Fruit fly (Drosophila melanogaster) whole organism, embryonic: ENCODE measurements around the gene cry.

ENCODE experiments used
- Bgb ChIP-seq: fragments of 200-800 bp; sonication (Bioruptor generic); IDR thresholded peaks from 2 replicates; pipeline ENCODE4 v1.3.6; 2022; ENCODE audit warnings: missing biosample characterization, missing genetic modification characterization; ENCODE audit not compliant: partially characterized antibody
- CG14050 ChIP-seq: fragments of 200-800 bp; sonication (Bioruptor generic); IDR thresholded peaks from 3 replicates; pipeline ENCODE4 v1.3.6; 2022; ENCODE audit warnings: missing biosample characterization, missing genetic modification characterization
- CG14860 ChIP-seq: fragments of 200-800 bp; sonication (Bioruptor generic); IDR thresholded peaks from 3 replicates; pipeline ENCODE4 v1.3.6; 2022; ENCODE audit warnings: missing biosample characterization, missing genetic modification characterization; ENCODE audit not compliant: partially characterized antibody
- CG16813 ChIP-seq: fragments of 200-800 bp; sonication (Bioruptor generic); IDR thresholded peaks from 3 replicates; pipeline ENCODE4 v1.3.6; 2022; ENCODE audit warnings: missing biosample characterization, missing genetic modification characterization; ENCODE audit not compliant: partially characterized antibody
- CG17186 ChIP-seq: fragments of 200-800 bp; sonication (Bioruptor generic); optimal IDR thresholded peaks from 3 replicates; lab custom pipeline; 2017; ENCODE audit warnings: missing biosample characterization, missing genetic modification reagents, missing genetic modification characterization
- CG17328 ChIP-seq: fragments of 200-800 bp; sonication (Bioruptor generic); IDR thresholded peaks from 2 replicates; pipeline ENCODE4 v1.3.6; 2022; ENCODE audit warnings: missing biosample characterization, missing genetic modification characterization
- CG17568 ChIP-seq: fragments of 200-800 bp; sonication (Bioruptor generic); optimal IDR thresholded peaks from 2 replicates; lab custom pipeline; 2018; ENCODE audit warnings: missing biosample characterization, mild to moderate bottlenecking, missing genetic modification characterization, moderate library complexity
- CG2199 ChIP-seq: fragments of 200-800 bp; sonication (Bioruptor generic); IDR thresholded peaks from 3 replicates; pipeline ENCODE4 v1.3.6; 2022; ENCODE audit warnings: missing biosample characterization, missing genetic modification characterization
- CG42726 ChIP-seq: fragments of 200-800 bp; sonication (Bioruptor generic); IDR thresholded peaks from 2 replicates; pipeline ENCODE4 v1.3.6; 2022; ENCODE audit warnings: missing biosample characterization, missing genetic modification characterization; ENCODE audit not compliant: partially characterized antibody
- CG6272 ChIP-seq: fragments of 200-800 bp; sonication (Bioruptor generic); IDR thresholded peaks from 2 replicates; pipeline ENCODE4 v1.3.6; 2022; ENCODE audit warnings: missing biosample characterization, missing genetic modification characterization
- CG6791 ChIP-seq: fragments of 200-800 bp; sonication (Bioruptor generic); IDR thresholded peaks from 3 replicates; pipeline ENCODE4 v1.3.6; 2022; ENCODE audit warnings: missing biosample characterization, missing genetic modification characterization; ENCODE audit not compliant: partially characterized antibody
- CG7963 ChIP-seq: fragments of 200-800 bp; sonication (Bioruptor generic); IDR thresholded peaks from 3 replicates; pipeline ENCODE4 v1.3.6; 2022; ENCODE audit warnings: missing biosample characterization, missing genetic modification characterization; ENCODE audit not compliant: partially characterized antibody
- CTCF ChIP-seq: fragments of 200-800 bp; sonication (Bioruptor generic); optimal IDR thresholded peaks from 2 replicates; lab custom pipeline; 2017; ENCODE audit warnings: missing biosample characterization, mild to moderate bottlenecking, missing genetic modification characterization, moderate library complexity
- ERR ChIP-seq: fragments of 200-800 bp; sonication (Bioruptor generic); optimal IDR thresholded peaks from 2 replicates; lab custom pipeline; 2016; ENCODE audit warnings: missing biosample characterization, missing genetic modification characterization
- Ets65A ChIP-seq: fragments of 200-800 bp; sonication (Bioruptor generic); peaks from one replicate; lab custom pipeline; 2016; ENCODE audit warnings: missing biosample characterization, missing genetic modification characterization
- HLH4C ChIP-seq: fragments of 200-800 bp; sonication (Bioruptor generic); IDR thresholded peaks from 3 replicates; pipeline ENCODE4 v1.3.6; 2022; ENCODE audit warnings: missing biosample characterization, missing genetic modification characterization; ENCODE audit not compliant: partially characterized antibody
- Max ChIP-seq: fragments of 200-800 bp; sonication (Bioruptor generic); optimal IDR thresholded peaks from 2 replicates; lab custom pipeline; 2016; ENCODE audit warnings: missing biosample characterization, mild to moderate bottlenecking, missing genetic modification characterization
- Meics ChIP-seq: fragments of 200-800 bp; sonication (Bioruptor generic); optimal IDR thresholded peaks from 2 replicates; lab custom pipeline; 2017; ENCODE audit warnings: missing biosample characterization, mild to moderate bottlenecking, missing genetic modification characterization
- Opbp ChIP-seq: fragments of 200-800 bp; sonication (Bioruptor generic); IDR thresholded peaks from 3 replicates; pipeline ENCODE4 v1.3.6; 2022; ENCODE audit warnings: missing biosample characterization, missing genetic modification characterization; ENCODE audit not compliant: partially characterized antibody
- Optix ChIP-seq: fragments of 200-800 bp; sonication (Bioruptor generic); IDR thresholded peaks from 3 replicates; pipeline ENCODE4 v1.3.6; 2022; ENCODE audit warnings: missing biosample characterization, missing genetic modification characterization
- Pdp1 ChIP-seq, 2 experiments: fragments of 200-800 bp; sonication (Bioruptor generic); optimal IDR thresholded peaks; 3 replicates each; lab custom pipeline; 2016; ENCODE audit warnings: missing biosample characterization in 2 of 2, missing genetic modification characterization in 2 of 2, mild to moderate bottlenecking in 1 of 2, moderate library complexity in 1 of 2
- Scr ChIP-seq: fragments of 200-800 bp; sonication (Bioruptor generic); IDR thresholded peaks from 2 replicates; pipeline ENCODE4 v1.3.6; 2022; ENCODE audit warnings: missing biosample characterization, missing genetic modification characterization; ENCODE audit not compliant: partially characterized antibody
- Side ChIP-seq: fragments of 200-800 bp; sonication (Bioruptor generic); optimal IDR thresholded peaks from 2 replicates; lab custom pipeline; 2016; ENCODE audit warnings: missing biosample characterization, missing genetic modification characterization
- amos ChIP-seq: fragments of 200-800 bp; sonication (Bioruptor generic); IDR thresholded peaks from 2 replicates; pipeline ENCODE4 v1.3.6; 2022; ENCODE audit warnings: missing biosample characterization, missing genetic modification characterization; ENCODE audit not compliant: partially characterized antibody
- ase ChIP-seq: fragments of 200-800 bp; sonication (Bioruptor generic); IDR thresholded peaks from 3 replicates; pipeline ENCODE4 v1.3.6; 2022; ENCODE audit warnings: missing biosample characterization, missing genetic modification characterization
- ato ChIP-seq: fragments of 200-800 bp; sonication (Bioruptor generic); IDR thresholded peaks from 2 replicates; pipeline ENCODE4 v1.3.6; 2022; ENCODE audit warnings: missing biosample characterization, missing genetic modification characterization; ENCODE audit not compliant: partially characterized antibody
- bbx ChIP-seq: fragments of 200-800 bp; sonication (Bioruptor generic); IDR thresholded peaks from 2 replicates; pipeline ENCODE4 v1.3.6; 2022; ENCODE audit warnings: missing biosample characterization, missing genetic modification characterization; ENCODE audit not compliant: partially characterized antibody
- chinmo ChIP-seq: fragments of 200-800 bp; sonication (Bioruptor generic); IDR thresholded peaks from 4 replicates; pipeline ENCODE4 v1.3.6; 2022; ENCODE audit warnings: missing biosample characterization, missing genetic modification characterization; ENCODE audit not compliant: partially characterized antibody
- gfzf ChIP-seq: fragments of 200-800 bp; sonication (Bioruptor generic); optimal IDR thresholded peaks from 2 replicates; lab custom pipeline; 2016; ENCODE audit warnings: missing biosample characterization, mild to moderate bottlenecking, missing genetic modification characterization, moderate library complexity
- gsb ChIP-seq: fragments of 200-800 bp; sonication (Bioruptor generic); IDR thresholded peaks from 2 replicates; pipeline ENCODE4 v1.3.6; 2022; ENCODE audit warnings: missing biosample characterization, missing genetic modification characterization
- hb ChIP-seq: fragments of 200-800 bp; sonication (Bioruptor generic); IDR thresholded peaks from 3 replicates; pipeline ENCODE4 v1.3.6; 2022; ENCODE audit warnings: missing biosample characterization, missing genetic modification characterization; ENCODE audit not compliant: partially characterized antibody
- inv ChIP-seq: fragments of 200-800 bp; sonication (Bioruptor generic); IDR thresholded peaks from 2 replicates; pipeline ENCODE4 v1.3.6; 2022; ENCODE audit warnings: missing biosample characterization, missing genetic modification characterization; ENCODE audit not compliant: partially characterized antibody
- jumu ChIP-seq: fragments of 200-800 bp; sonication (Bioruptor generic); optimal IDR thresholded peaks from 3 replicates; lab custom pipeline; 2016; ENCODE audit warnings: missing biosample characterization, missing genetic modification characterization
- knrl ChIP-seq: fragments of 200-800 bp; sonication (Bioruptor generic); IDR thresholded peaks from 3 replicates; pipeline ENCODE4 v1.3.6; 2022; ENCODE audit warnings: missing biosample characterization, missing genetic modification characterization; ENCODE audit not compliant: partially characterized antibody
- mld ChIP-seq: fragments of 200-800 bp; sonication (Bioruptor generic); IDR thresholded peaks from 3 replicates; pipeline ENCODE4 v1.3.6; 2022; ENCODE audit warnings: missing biosample characterization, missing genetic modification characterization; ENCODE audit not compliant: partially characterized antibody
- nerfin-2 ChIP-seq: fragments of 200-800 bp; sonication (Bioruptor generic); IDR thresholded peaks from 2 replicates; pipeline ENCODE4 v1.3.6; 2022; ENCODE audit warnings: missing biosample characterization, missing genetic modification characterization; ENCODE audit not compliant: partially characterized antibody
- sens ChIP-seq: fragments of 200-800 bp; sonication (Bioruptor generic); peaks from one replicate; lab custom pipeline; 2016; ENCODE audit warnings: missing biosample characterization, missing genetic modification characterization
- stwl ChIP-seq: fragments of 200-800 bp; sonication (Bioruptor generic); optimal IDR thresholded peaks from 3 replicates; lab custom pipeline; 2018; ENCODE audit warnings: missing biosample characterization, mild to moderate bottlenecking, missing genetic modification characterization, moderate library complexity
- tll ChIP-seq, 2 experiments: fragments of 200-800 bp in 1 of 2; fragments of >200 bp in 1 of 2; sonication (Bioruptor generic) in 1 of 2; optimal IDR thresholded peaks; 2 replicates each; lab custom pipeline; 2017 to 2019; ENCODE audit warnings: missing biosample characterization in 2 of 2, missing genetic modification characterization in 2 of 2, mild to moderate bottlenecking in 1 of 2, moderate library complexity in 1 of 2
- tna ChIP-seq: fragments of 200-800 bp; sonication (Bioruptor generic); IDR thresholded peaks from 2 replicates; pipeline ENCODE4 v1.3.6; 2022; ENCODE audit warnings: missing biosample characterization, missing genetic modification characterization; ENCODE audit not compliant: partially characterized antibody
- ttk ChIP-seq: fragments of 200-800 bp; sonication (Bioruptor generic); IDR thresholded peaks from 2 replicates; pipeline ENCODE4 v2.1.2; 2022; ENCODE audit warnings: missing biosample characterization, missing genetic modification characterization
- twi ChIP-seq: fragments of 200-800 bp; optimal IDR thresholded peaks from 2 replicates; lab custom pipeline; 2019; ENCODE audit warnings: missing biosample characterization, mild to moderate bottlenecking, missing genetic modification characterization, moderate library complexity
- vnd ChIP-seq: fragments of 200-800 bp; sonication (Bioruptor generic); IDR thresholded peaks from 3 replicates; pipeline ENCODE4 v1.3.6; 2022; ENCODE audit warnings: missing biosample characterization, missing genetic modification characterization; ENCODE audit not compliant: partially characterized antibody

cry gene

DNA sequence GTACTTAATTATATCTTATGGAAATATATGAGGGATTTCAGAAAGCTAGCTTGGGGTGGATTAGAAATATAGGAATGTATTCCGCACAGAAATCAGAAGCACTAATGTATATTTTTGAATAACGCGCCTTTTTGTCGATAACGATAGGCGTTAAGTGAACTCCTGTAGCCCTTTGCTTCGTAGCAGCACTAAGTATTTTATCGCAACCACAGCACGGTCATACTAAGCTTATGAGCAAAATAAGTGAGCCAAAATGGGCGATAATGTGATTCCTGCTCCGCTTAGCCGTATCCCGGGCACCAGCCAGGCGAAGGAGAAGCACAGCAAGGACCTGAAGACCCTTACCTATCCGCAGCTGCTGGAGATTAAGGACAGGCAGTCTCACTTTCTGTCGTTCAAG lies 17.3 kb downstream of the cry start, which contains the start of the genes CG5250 and Polr2M (continued):
- TF ChIP-seq CG17186 = peak; percentile 45
- TF ChIP-seq Max = no peak

DNA sequence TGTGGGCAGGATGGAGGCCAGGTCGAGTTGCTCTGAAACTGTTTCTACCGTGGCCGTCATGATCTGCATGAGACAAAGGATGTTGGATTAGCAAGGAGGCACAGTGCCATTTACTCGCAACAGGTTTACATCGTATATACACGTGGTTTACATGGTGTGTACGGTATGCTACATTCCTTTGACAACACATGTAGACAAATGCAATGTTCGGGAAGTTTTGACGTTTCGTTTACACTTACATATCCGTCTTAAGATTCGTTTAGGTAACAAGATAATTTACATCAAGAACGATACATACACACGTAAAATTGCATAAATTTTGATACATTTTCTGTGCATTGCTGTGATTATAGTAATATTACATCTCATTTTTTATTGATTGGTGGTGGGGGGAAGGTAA lies 27.0 kb downstream of the cry start:
- TF ChIP-seq gsb (GFP tag; lab: Robert Waterston, UW) = no peak
- TF ChIP-seq stwl = peak; percentile 31
- TF ChIP-seq ato = 0 out of 2 replicates have a peak, but pooled peaks have one; percentile 22
- TF ChIP-seq CG16813 (GFP tag; lab: Robert Waterston, UW) = peak; percentile 81
- no peak for TF ChIP-seq CG17328
- TF ChIP-seq HLH4C (GFP tag; lab: Robert Waterston, UW) = peak; percentile 64
- TF ChIP-seq CG14050 = no peak
- peak; percentile 39; the same call in 1 of the 2 replicates for TF ChIP-seq nerfin-2 (GFP tag; lab: Robert Waterston, UW)
- TF ChIP-seq inv (GFP tag; lab: Robert Waterston, UW) = peak; percentile 50; the same call in 1 of the 2 replicates
- peak; percentile 69 for TF ChIP-seq CTCF (GFP tag; lab: Kevin White, UChicago)
- no peak for TF ChIP-seq ttk (GFP tag; lab: Robert Waterston, UW)
- no peak for TF ChIP-seq Meics (GFP tag; lab: Kevin White, UChicago)
- no peak for TF ChIP-seq CG17568 (GFP tag; lab: Kevin White, UChicago)
- peak; percentile 73 for TF ChIP-seq CG7963 (GFP tag; lab: Robert Waterston, UW)
- TF ChIP-seq CG2199 = peak; percentile 83
- peak; percentile 84 for TF ChIP-seq Bgb
- TF ChIP-seq tll (GFP tag; optimal IDR thresholded peaks at IDR 0.05; lab: Kevin White, UChicago) = peak in 1 of 2 experiments; percentile 20
- TF ChIP-seq jumu (GFP tag; lab: Kevin White, UChicago) = no peak
- peak; percentile 82 for TF ChIP-seq hb (GFP tag; lab: Robert Waterston, UW)
- no peak for TF ChIP-seq ase (GFP tag; lab: Robert Waterston, UW)
- peak; percentile 22 for TF ChIP-seq Side (GFP tag; lab: Kevin White, UChicago)
- TF ChIP-seq Optix = no peak
- no peak for TF ChIP-seq ERR (GFP tag; lab: Kevin White, UChicago)
- TF ChIP-seq Pdp1 (GFP tag; optimal IDR thresholded peaks at IDR 0.05; lab: Kevin White, UChicago) = peak in 1 of 2 experiments; percentile 25
- TF ChIP-seq CG6272 (GFP tag; lab: Robert Waterston, UW) = 0 out of 2 replicates have a peak, but pooled peaks have one; percentile 7
- 0 out of 4 replicates have a peak, but pooled peaks have one; percentile 22 for TF ChIP-seq chinmo (GFP tag; lab: Robert Waterston, UW)
- peak; percentile 65; the same call in 1 of the 3 replicates for TF ChIP-seq mld (GFP tag; lab: Robert Waterston, UW)
- peak; percentile 66 for TF ChIP-seq bbx
- peak; percentile 80 for TF ChIP-seq amos (GFP tag; lab: Robert Waterston, UW)
- peak; percentile 83 for TF ChIP-seq CG14860 (GFP tag; lab: Robert Waterston, UW)
- no peak for TF ChIP-seq twi (tag; lab: Kevin White, UChicago)
- TF ChIP-seq gfzf (GFP tag; lab: Kevin White, UChicago) = no peak
- TF ChIP-seq CG42726 (GFP tag; lab: Robert Waterston, UW) = peak; percentile 63; the same call in 1 of the 2 replicates
- peak; percentile 56 for TF ChIP-seq sens (GFP tag; lab: Kevin White, UChicago)
- peak; percentile 84 for TF ChIP-seq vnd
- 0 out of 2 replicates have a peak, but pooled peaks have one; percentile 40 for TF ChIP-seq tna (GFP tag; lab: Robert Waterston, UW)
- TF ChIP-seq knrl (GFP tag; lab: Robert Waterston, UW) = peak; percentile 73
- peak; percentile 79 for TF ChIP-seq CG6791 (GFP tag; lab: Robert Waterston, UW)
- TF ChIP-seq Opbp = peak; percentile 73
- TF ChIP-seq Ets65A (GFP tag; lab: Kevin White, UChicago) = peak; percentile 26
- peak; percentile 36; the same call in 1 of the 2 replicates for TF ChIP-seq Scr
